Fruit fly (Drosophila melanogaster) whole organism, embryonic: ENCODE results near the gene heix.

ENCODE experiments used
- Asciz ChIP-seq: fragments of 200-800 bp; sonication (Bioruptor generic); optimal IDR thresholded peaks from 2 replicates; lab custom pipeline; 2017; ENCODE audit warnings: missing biosample characterization, mild to moderate bottlenecking, missing genetic modification characterization, missing genetic modification reagents
- Bteb2 ChIP-seq: fragments of 200-800 bp; sonication (Bioruptor generic); optimal IDR thresholded peaks from 2 replicates; lab custom pipeline; 2016; ENCODE audit warnings: missing biosample characterization, missing genetic modification characterization
- CG10462 ChIP-seq: fragments of 200-800 bp; sonication (Bioruptor generic); optimal IDR thresholded peaks from 2 replicates; lab custom pipeline; 2016; ENCODE audit warnings: missing biosample characterization, missing genetic modification characterization
- CG11398 ChIP-seq: fragments of 200-800 bp; sonication (Bioruptor generic); optimal IDR thresholded peaks from 2 replicates; lab custom pipeline; 2016; ENCODE audit warnings: missing biosample characterization, missing genetic modification characterization
- CG12236 ChIP-seq: fragments of 200-800 bp; sonication (Bioruptor generic); optimal IDR thresholded peaks from 2 replicates; lab custom pipeline; 2016; ENCODE audit warnings: missing biosample characterization, missing genetic modification characterization
- CG12659 ChIP-seq: fragments of 200-800 bp; sonication (Bioruptor generic); optimal IDR thresholded peaks from 3 replicates; lab custom pipeline; 2017; ENCODE audit warnings: mild to moderate bottlenecking, missing biosample characterization, missing genetic modification reagents, missing genetic modification characterization
- CG13123 ChIP-seq: fragments of 200-800 bp; sonication (Bioruptor generic); optimal IDR thresholded peaks from 2 replicates; lab custom pipeline; 2016; ENCODE audit warnings: missing biosample characterization, missing genetic modification characterization
- CG13424 ChIP-seq: fragments of 200-800 bp; sonication (Bioruptor generic); optimal IDR thresholded peaks from 2 replicates; lab custom pipeline; 2019; ENCODE audit warnings: missing biosample characterization, mild to moderate bottlenecking, missing genetic modification characterization, moderate library complexity
- CG14965 ChIP-seq: fragments of 200-800 bp; sonication (Bioruptor generic); optimal IDR thresholded peaks from 2 replicates; lab custom pipeline; 2016; ENCODE audit warnings: missing biosample characterization, missing genetic modification characterization, borderline replicate concordance
- CG15011 ChIP-seq: fragments of 200-800 bp; sonication (Bioruptor generic); optimal IDR thresholded peaks from 3 replicates; lab custom pipeline; 2018; ENCODE audit warnings: missing biosample characterization, mild to moderate bottlenecking, missing genetic modification characterization
- CG16779 ChIP-seq: fragments of 200-800 bp; sonication (Bioruptor generic); IDR thresholded peaks from 2 replicates; pipeline ENCODE4 v1.3.6; 2022; ENCODE audit warnings: missing biosample characterization, missing genetic modification characterization
- CG17568 ChIP-seq: fragments of 200-800 bp; sonication (Bioruptor generic); optimal IDR thresholded peaks from 2 replicates; lab custom pipeline; 2018; ENCODE audit warnings: missing biosample characterization, mild to moderate bottlenecking, missing genetic modification characterization, moderate library complexity
- CG17612 ChIP-seq: fragments of 200-800 bp; sonication (Bioruptor generic); IDR thresholded peaks from 2 replicates; pipeline ENCODE4 v1.3.6; 2022; ENCODE audit warnings: missing biosample characterization, missing genetic modification characterization
- CG17912 ChIP-seq: fragments of 200-800 bp; sonication (Bioruptor generic); optimal IDR thresholded peaks from 2 replicates; lab custom pipeline; 2018; ENCODE audit warnings: missing biosample characterization, mild to moderate bottlenecking, missing genetic modification characterization
- CG3163 ChIP-seq: fragments of 200-800 bp; sonication (Bioruptor generic); optimal IDR thresholded peaks from 3 replicates; lab custom pipeline; 2016; ENCODE audit warnings: missing biosample characterization, missing genetic modification characterization
- CG32767 ChIP-seq: fragments of 200-800 bp; sonication (Bioruptor generic); IDR thresholded peaks from 2 replicates; pipeline ENCODE4 v1.3.6; 2022; ENCODE audit warnings: missing biosample characterization, missing genetic modification characterization
- CG5245 ChIP-seq: fragments of 200-800 bp; sonication (Bioruptor generic); optimal IDR thresholded peaks from 3 replicates; lab custom pipeline; 2016; ENCODE audit warnings: missing biosample characterization, missing genetic modification characterization
- CG7786 ChIP-seq: fragments of 200-800 bp; sonication (Bioruptor generic); optimal IDR thresholded peaks from 2 replicates; lab custom pipeline; 2016; ENCODE audit warnings: missing biosample characterization, missing genetic modification characterization
- CG8281 ChIP-seq: fragments of 200-800 bp; sonication (Bioruptor generic); optimal IDR thresholded peaks from 2 replicates; lab custom pipeline; 2018; ENCODE audit warnings: missing biosample characterization, mild to moderate bottlenecking, missing genetic modification characterization, moderate library complexity
- D ChIP-seq, 2 experiments: fragments of 200-800 bp in 1 of 2; fragments of >200 bp in 1 of 2; sonication (Bioruptor generic) in 1 of 2; optimal IDR thresholded peaks; 2 replicates in 1 of 2; 3 replicates in 1 of 2; lab custom pipeline; 2017; ENCODE audit warnings: mild to moderate bottlenecking in 1 of 2, missing biosample characterization in 1 of 2, missing genetic modification characterization in 1 of 2, missing genetic modification reagents in 1 of 2
- D19B ChIP-seq: fragments of 200-800 bp; sonication (Bioruptor generic); optimal IDR thresholded peaks from 2 replicates; lab custom pipeline; 2017; ENCODE audit warnings: missing biosample characterization, mild to moderate bottlenecking, missing genetic modification characterization
- Dll ChIP-seq: fragments of 200-800 bp; sonication (Bioruptor generic); IDR thresholded peaks from 4 replicates; pipeline ENCODE4 v1.3.6; 2022; ENCODE audit warnings: missing biosample characterization, missing genetic modification characterization; ENCODE audit not compliant: partially characterized antibody
- HLHmδ ChIP-seq: fragments of 200-800 bp; sonication (Bioruptor generic); optimal IDR thresholded peaks from 2 replicates; lab custom pipeline; 2018; ENCODE audit warnings: missing biosample characterization, mild to moderate bottlenecking, missing genetic modification characterization, moderate library complexity
- Max ChIP-seq: fragments of 200-800 bp; sonication (Bioruptor generic); optimal IDR thresholded peaks from 2 replicates; lab custom pipeline; 2016; ENCODE audit warnings: missing biosample characterization, mild to moderate bottlenecking, missing genetic modification characterization
- Med ChIP-seq: fragments of 200-800 bp; sonication (Bioruptor generic); peaks from one replicate; lab custom pipeline; 2016; ENCODE audit warnings: missing biosample characterization, missing genetic modification characterization, mild to moderate bottlenecking, inconsistent platforms, moderate library complexity
- Meics ChIP-seq: fragments of 200-800 bp; sonication (Bioruptor generic); optimal IDR thresholded peaks from 2 replicates; lab custom pipeline; 2017; ENCODE audit warnings: missing biosample characterization, mild to moderate bottlenecking, missing genetic modification characterization
- Mrtf ChIP-seq: fragments of 200-800 bp; sonication (Bioruptor generic); IDR thresholded peaks from 3 replicates; pipeline ENCODE4 v1.3.6; 2022; ENCODE audit warnings: missing biosample characterization, missing genetic modification characterization
- Optix ChIP-seq: fragments of 200-800 bp; sonication (Bioruptor generic); IDR thresholded peaks from 3 replicates; pipeline ENCODE4 v1.3.6; 2022; ENCODE audit warnings: missing biosample characterization, missing genetic modification characterization
- TFAM ChIP-seq: fragments of 200-800 bp; sonication (Bioruptor generic); optimal IDR thresholded peaks from 2 replicates; lab custom pipeline; 2017; ENCODE audit warnings: missing biosample characterization, missing genetic modification characterization, inconsistent platforms
- bab2 ChIP-seq: fragments of 200-800 bp; sonication (Bioruptor generic); optimal IDR thresholded peaks from 2 replicates; lab custom pipeline; 2016; ENCODE audit warnings: missing biosample characterization, missing genetic modification characterization
- bowl ChIP-seq: fragments of 200-800 bp; sonication (Bioruptor generic); IDR thresholded peaks from 2 replicates; pipeline ENCODE4 v1.3.6; 2022; ENCODE audit warnings: missing biosample characterization, missing genetic modification characterization
- bsh ChIP-seq, 2 experiments: fragments of 200-800 bp; sonication (Bioruptor generic); optimal IDR thresholded peaks; 2 replicates each; lab custom pipeline; 2017 to 2018; ENCODE audit warnings: mild to moderate bottlenecking in 2 of 2, missing biosample characterization in 2 of 2, missing genetic modification characterization in 2 of 2, moderate library complexity in 1 of 2
- cg ChIP-seq: fragments of 200-800 bp; sonication (Bioruptor generic); optimal IDR thresholded peaks from 3 replicates; lab custom pipeline; 2019; ENCODE audit warnings: missing biosample characterization, mild to moderate bottlenecking, missing genetic modification characterization, moderate library complexity
- chm ChIP-seq: fragments of 200-800 bp; sonication (Bioruptor generic); IDR thresholded peaks from 2 replicates; pipeline ENCODE4 v1.3.6; 2022; ENCODE audit warnings: missing biosample characterization, missing genetic modification characterization
- dmrt99B ChIP-seq: fragments of 200-800 bp; sonication (Bioruptor generic); optimal IDR thresholded peaks from 2 replicates; lab custom pipeline; 2018; ENCODE audit warnings: missing biosample characterization, mild to moderate bottlenecking, missing genetic modification characterization, moderate library complexity
- en ChIP-seq: fragments of 200-800 bp; sonication (Bioruptor generic); optimal IDR thresholded peaks from 2 replicates; lab custom pipeline; 2016; ENCODE audit warnings: missing biosample characterization, missing genetic modification characterization
- exex ChIP-seq: fragments of 200-800 bp; sonication (Bioruptor generic); optimal IDR thresholded peaks from 4 replicates; lab custom pipeline; 2018; ENCODE audit warnings: missing biosample characterization, mild to moderate bottlenecking, missing genetic modification characterization, moderate library complexity
- fu2 ChIP-seq: fragments of 200-800 bp; sonication (Bioruptor generic); optimal IDR thresholded peaks from 2 replicates; lab custom pipeline; 2016; ENCODE audit warnings: missing biosample characterization, missing genetic modification characterization
- grau ChIP-seq: fragments of 200-800 bp; optimal IDR thresholded peaks from 3 replicates; lab custom pipeline; 2019; ENCODE audit warnings: missing biosample characterization, mild to moderate bottlenecking, missing genetic modification characterization, moderate library complexity
- lmd ChIP-seq: fragments of 200-800 bp; sonication (Bioruptor generic); IDR thresholded peaks from 2 replicates; pipeline ENCODE4 v1.3.6; 2022; ENCODE audit warnings: missing biosample characterization, missing genetic modification characterization
- lov ChIP-seq, 2 experiments: fragments of 200-800 bp in 1 of 2; fragments of >200 bp in 1 of 2; sonication (Bioruptor generic) in 1 of 2; IDR thresholded peaks in 1 of 2; optimal IDR thresholded peaks in 1 of 2; 2 replicates in 1 of 2; 3 replicates in 1 of 2; pipeline versions ENCODE4 v1.3.6 to Lab custom; 2017 to 2022; ENCODE audit warnings: missing biosample characterization in 1 of 2, missing genetic modification characterization in 1 of 2
- luna ChIP-seq: fragments of 200-800 bp; sonication (Bioruptor generic); optimal IDR thresholded peaks from 2 replicates; lab custom pipeline; 2016; ENCODE audit warnings: missing biosample characterization, missing genetic modification characterization
- org-1 ChIP-seq: fragments of 200-800 bp; sonication (Bioruptor generic); optimal IDR thresholded peaks from 2 replicates; lab custom pipeline; 2017; ENCODE audit warnings: missing biosample characterization, missing genetic modification characterization
- pho ChIP-seq: fragments of 200-800 bp; sonication (Bioruptor generic); optimal IDR thresholded peaks from 2 replicates; lab custom pipeline; 2016; ENCODE audit warnings: missing biosample characterization, missing genetic modification characterization
- pzg ChIP-seq: fragments of 200-800 bp; sonication (Bioruptor generic); optimal IDR thresholded peaks from 3 replicates; lab custom pipeline; 2018; ENCODE audit warnings: missing biosample characterization, mild to moderate bottlenecking, missing genetic modification characterization, moderate library complexity
- slp2 ChIP-seq: fragments of 200-800 bp; sonication (Bioruptor generic); optimal IDR thresholded peaks from 2 replicates; lab custom pipeline; 2016; ENCODE audit warnings: missing biosample characterization, missing genetic modification characterization
- sqz ChIP-seq: fragments of 200-800 bp; sonication (Bioruptor generic); optimal IDR thresholded peaks from 3 replicates; lab custom pipeline; 2018; ENCODE audit warnings: missing biosample characterization, mild to moderate bottlenecking, missing genetic modification characterization
- tup ChIP-seq: fragments of 200-800 bp; sonication (Bioruptor generic); optimal IDR thresholded peaks from 2 replicates; lab custom pipeline; 2016; ENCODE audit warnings: missing biosample characterization, mild to moderate bottlenecking, missing genetic modification characterization, moderate library complexity

Gene heix

DNA sequence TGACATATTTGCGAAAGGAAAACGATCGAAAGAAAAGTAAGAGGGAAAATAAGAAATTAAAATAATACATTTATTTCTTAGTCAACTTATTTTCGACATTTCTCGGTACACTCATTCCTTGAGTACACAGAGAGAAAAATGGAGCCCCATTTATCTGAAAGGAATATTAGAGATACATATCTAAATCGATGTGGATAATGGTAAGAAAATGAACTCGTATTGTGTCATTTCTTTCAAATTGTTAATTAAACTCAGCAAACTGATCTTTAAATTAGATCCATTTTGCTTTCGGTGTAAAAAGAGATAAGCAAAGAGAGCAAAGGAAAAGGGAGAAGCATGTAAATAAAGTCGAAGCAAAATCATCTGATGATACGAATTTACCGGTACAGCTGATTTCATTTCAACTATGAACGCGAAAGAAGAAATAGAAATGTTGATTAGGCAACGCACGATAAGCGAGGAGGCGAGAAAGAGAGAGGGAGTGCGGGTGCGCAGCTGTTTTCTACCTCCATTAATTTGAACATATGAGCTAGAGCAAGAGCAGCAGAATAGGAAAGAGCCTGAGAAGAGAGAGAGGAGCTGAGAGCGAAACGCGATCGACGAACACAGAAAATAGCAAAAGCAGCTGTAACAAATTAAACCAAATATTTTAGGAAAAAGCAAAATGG, 13.8 kb downstream of the heix start (continued):
- TF ChIP-seq lov (optimal IDR thresholded peaks at IDR 0.05; lab: Kevin White, UChicago) (no peak), lov (GFP tag; IDR thresholded peaks at IDR 0.05; lab: Robert Waterston, UW) (no peak), pho (GFP tag; lab: Kevin White, UChicago) (peak; percentile 85), Max (GFP tag; lab: Kevin White, UChicago) (peak; percentile 85), chm (GFP tag; lab: Robert Waterston, UW) (no peak), CG16779 (GFP tag; lab: Robert Waterston, UW) (no peak), Dll (GFP tag; lab: Robert Waterston, UW) (no peak), CG8281 (peak; percentile 74), bowl (GFP tag; lab: Robert Waterston, UW) (no peak), en (GFP tag; lab: Kevin White, UChicago) (peak; percentile 67), CG14965 (GFP tag; lab: Kevin White, UChicago) (peak; percentile 41), CG17568 (GFP tag; lab: Kevin White, UChicago) (peak; percentile 67), org-1 (GFP tag; lab: Kevin White, UChicago) (peak; percentile 69), CG17612 (GFP tag; lab: Robert Waterston, UW) (no peak), Meics (GFP tag; lab: Kevin White, UChicago) (peak; percentile 84), CG10462 (peak; percentile 64), CG12236 (GFP tag; lab: Kevin White, UChicago) (peak; percentile 84), Bteb2 (GFP tag; lab: Kevin White, UChicago) (peak; percentile 71), CG15011 (GFP tag; lab: Kevin White, UChicago) (peak; percentile 77), Mrtf (no peak), sqz (GFP tag; lab: Kevin White, UChicago) (peak; percentile 25), TFAM (GFP tag; lab: Kevin White, UChicago) (peak; percentile 63), fu2 (GFP tag; lab: Kevin White, UChicago) (peak; percentile 80), Med (GFP tag; lab: Kevin White, UChicago) (peak; percentile 98), Optix (no peak), CG13424 (peak; percentile 87), dmrt99B (tag; lab: Kevin White, UChicago) (peak; percentile 91), CG32767 (GFP tag; lab: Robert Waterston, UW) (no peak), cg (GFP tag; lab: Kevin White, UChicago) (no peak), pzg (GFP tag; lab: Kevin White, UChicago) (peak; percentile 3), CG11398 (GFP tag; lab: Kevin White, UChicago) (peak; percentile 73), CG12659 (GFP tag; lab: Kevin White, UChicago) (peak; percentile 70), CG17912 (GFP tag; lab: Kevin White, UChicago) (peak; percentile 35), HLHmδ (GFP tag; lab: Kevin White, UChicago) (no peak), D (optimal IDR thresholded peaks at IDR 0.05; lab: Kevin White, UChicago) (no peak), D (GFP tag; optimal IDR thresholded peaks at IDR 0.05; lab: Kevin White, UChicago) (peak; percentile 81), luna (GFP tag; lab: Kevin White, UChicago) (peak; percentile 79), bsh (GFP tag; optimal IDR thresholded peaks at IDR 0.05; lab: Kevin White, UChicago) (peak; percentile 2 to 92), bab2 (GFP tag; lab: Kevin White, UChicago) (peak; percentile 85), tup (GFP tag; lab: Kevin White, UChicago) (peak; percentile 51), Asciz (peak; percentile 87), CG7786 (GFP tag; lab: Kevin White, UChicago) (peak; percentile 93), slp2 (GFP tag; lab: Kevin White, UChicago) (peak; percentile 85), CG5245 (GFP tag; lab: Kevin White, UChicago) (peak; percentile 78), CG3163 (GFP tag; lab: Kevin White, UChicago) (peak; percentile 68), lmd (GFP tag; lab: Robert Waterston, UW) (no peak), exex (peak; percentile 39), D19B (GFP tag; lab: Kevin White, UChicago) (peak; percentile 75), grau (peak; percentile 90), CG13123 (GFP tag; lab: Kevin White, UChicago) (peak; percentile 73)
